Fruit fly (Drosophila melanogaster): Measurements from ENCODE around the gene CG34241.
A peak's percentile ranks its signal among the peaks of the same experiment; 100 is the strongest.

The CG34241 gene

dm6 chr3L:12118631-12119030, 9.1 kb upstream of the CG34241 start:
- TF ChIP-seq noc (tag; optimal IDR thresholded peaks at IDR 0.05) = no peak

- TF ChIP-seq noc (tag; optimal IDR thresholded peaks at IDR 0.05) = no peak
Measured at dm6 chr3L:12119875-12120485, 7.8 kb upstream of the CG34241 start, which contains the start of gene CG11560. Gene CG11560, plus strand, starts transcription at chr3L:12120019.

dm6 chr3L:12122891-12123290, 4.9 kb upstream of the CG34241 start:
- no peak for TF ChIP-seq noc (tag; optimal IDR thresholded peaks at IDR 0.05)

- TF ChIP-seq noc (tag; optimal IDR thresholded peaks at IDR 0.05) = no peak
Measured at dm6 chr3L:12124138-12124583, 3.6 kb upstream of the CG34241 start.

dm6 chr3L:12124975-12125374, 2.8 kb upstream of the CG34241 start, which contains the start of gene yps:
Gene yps, minus strand, starts transcription at chr3L:12125150.
- TF ChIP-seq noc (tag; optimal IDR thresholded peaks at IDR 0.05) = peak; percentile 66

dm6 chr3L:12129111-12129510, 1.3 kb downstream of the CG34241 start, which contains the start of gene Lsp2:
Gene Lsp2, plus strand, starts transcription at chr3L:12129393.
- TF ChIP-seq noc (tag; optimal IDR thresholded peaks at IDR 0.05) = no peak

- TF ChIP-seq noc (tag; optimal IDR thresholded peaks at IDR 0.05) = peak; percentile 62
Measured at dm6 chr3L:12131918-12132317, 4.1 kb downstream of the CG34241 start, which contains the start of gene DEF8. Gene DEF8, plus strand, starts transcription at chr3L:12132146.

dm6 chr3L:12136630-12137029, 8.9 kb downstream of the CG34241 start, which contains the start of the genes CG5645 and Atg12:
Gene CG5645, minus strand, starts transcription at chr3L:12136706.
Gene Atg12, plus strand, starts transcription at chr3L:12136967.
- peak; percentile 56 for TF ChIP-seq noc (tag; optimal IDR thresholded peaks at IDR 0.05)

dm6 chr3L:12138113-12138899, 10.5 kb downstream of the CG34241 start, which contains the start of the genes ND-SGDH and RhoGAP68F:
Gene ND-SGDH, minus strand, starts transcription at chr3L:12138584.
Gene RhoGAP68F, plus strand, starts transcription at chr3L:12138868.
- TF ChIP-seq noc (tag; optimal IDR thresholded peaks at IDR 0.05) = peak; percentile 72

dm6 chr3L:12139232-12139698, 11.5 kb downstream of the CG34241 start:
- TF ChIP-seq noc (tag; optimal IDR thresholded peaks at IDR 0.05) = peak; percentile 75

dm6 chr3L:12145709-12146694, 18.2 kb downstream of the CG34241 start, which contains the start of the genes eIF3l and Nrx-IV:
Gene eIF3l, minus strand, starts transcription at chr3L:12146097.
Gene Nrx-IV, plus strand, starts transcription at chr3L:12146519.
- TF ChIP-seq noc (tag; optimal IDR thresholded peaks at IDR 0.05) = no peak

dm6 chr3L:12146970-12147369, 19.2 kb downstream of the CG34241 start:
- TF ChIP-seq noc (tag; optimal IDR thresholded peaks at IDR 0.05) = no peak

- no peak for TF ChIP-seq noc (tag; optimal IDR thresholded peaks at IDR 0.05)
Measured at dm6 chr3L:12149024-12149423, 21.2 kb downstream of the CG34241 start, which contains the start of gene CG32099. Gene CG32099, plus strand, starts transcription at chr3L:12149273.

dm6 chr3L:12162156-12162682, 34.4 kb downstream of the CG34241 start:
- no peak for TF ChIP-seq noc (tag; optimal IDR thresholded peaks at IDR 0.05)

dm6 chr3L:12163082-12163481, 35.3 kb downstream of the CG34241 start:
- TF ChIP-seq noc (tag; optimal IDR thresholded peaks at IDR 0.05) = no peak
